Worm (Caenorhabditis elegans) whole organism, L3 larva: ENCODE measurements around the gene F58A4.6.

Experiments
- R02D3.7 ChIP-seq: fragments of 150-350 bp; optimal IDR thresholded peaks from 2 replicates; lab custom pipeline; 2014; ENCODE audit warnings: missing biosample characterization, missing genetic modification characterization
- ZK546.5 ChIP-seq: sonication (generic microtip); optimal IDR thresholded peaks from 2 replicates; lab custom pipeline; 2017; ENCODE audit warnings: missing biosample characterization, missing genetic modification characterization
- aly-2 ChIP-seq: fragments of 150-350 bp; optimal IDR thresholded peaks from 2 replicates; lab custom pipeline; 2014; ENCODE audit warnings: missing biosample characterization, missing genetic modification characterization
- ceh-16 ChIP-seq: sonication (generic microtip); optimal IDR thresholded peaks from 2 replicates; lab custom pipeline; 2017; ENCODE audit warnings: missing biosample characterization, missing genetic modification characterization
- ceh-9 ChIP-seq: sonication (generic microtip); optimal IDR thresholded peaks from 2 replicates; lab custom pipeline; 2018; ENCODE audit warnings: missing biosample characterization, missing genetic modification characterization
- egl-27 ChIP-seq: sonication (generic microtip); optimal IDR thresholded peaks from 4 replicates; lab custom pipeline; 2017; ENCODE audit warnings: missing biosample characterization, missing genetic modification reagents, missing genetic modification characterization
- fkh-10 ChIP-seq: sonication (generic microtip); optimal IDR thresholded peaks from 2 replicates; lab custom pipeline; 2017; ENCODE audit warnings: missing biosample characterization, missing genetic modification reagents, missing genetic modification characterization
- fkh-2 ChIP-seq: fragments of 150-350 bp; optimal IDR thresholded peaks from 2 replicates; lab custom pipeline; 2014; ENCODE audit warnings: missing biosample characterization, missing genetic modification reagents, missing genetic modification characterization
- fos-1 ChIP-seq: fragments of 150-350 bp; optimal IDR thresholded peaks from 2 replicates; lab custom pipeline; 2014; ENCODE audit warnings: missing biosample characterization, missing genetic modification characterization
- hmg-11 ChIP-seq: sonication (generic microtip); optimal IDR thresholded peaks from 2 replicates; lab custom pipeline; 2016; ENCODE audit warnings: missing genetic modification characterization, missing compliant biosample characterization
- jun-1 ChIP-seq: fragments of 150-350 bp; optimal IDR thresholded peaks from 2 replicates; lab custom pipeline; 2014; ENCODE audit warnings: missing biosample characterization, missing genetic modification reagents, missing genetic modification characterization
- lin-15B ChIP-seq: fragments of 150-350 bp; optimal IDR thresholded peaks from 2 replicates; lab custom pipeline; 2014; ENCODE audit warnings: missing biosample characterization, missing genetic modification characterization
- lin-39 ChIP-seq: fragments of 150-350 bp; optimal IDR thresholded peaks from 2 replicates; lab custom pipeline; 2018; ENCODE audit warnings: missing biosample characterization, missing genetic modification reagents, missing genetic modification characterization
- mml-1 ChIP-seq: fragments of 150-350 bp; sonication (generic microtip); optimal IDR thresholded peaks from 3 replicates; lab custom pipeline; 2014; ENCODE audit warnings: missing biosample characterization, missing genetic modification characterization
- nfya-1 ChIP-seq: sonication (generic microtip); optimal IDR thresholded peaks from 2 replicates; lab custom pipeline; 2017; ENCODE audit warnings: missing genetic modification characterization, mild to moderate bottlenecking, missing compliant biosample characterization, antibody characterized with exemption, moderate library complexity; ENCODE audit not compliant: insufficient read depth
- nhr-25 ChIP-seq: sonication (generic microtip); optimal IDR thresholded peaks from 2 replicates; lab custom pipeline; 2017; ENCODE audit warnings: missing biosample characterization, missing genetic modification characterization
- nhr-28 ChIP-seq: fragments of 150-350 bp; optimal IDR thresholded peaks from 2 replicates; lab custom pipeline; 2014; ENCODE audit warnings: missing biosample characterization, missing genetic modification characterization
- nhr-77 ChIP-seq: fragments of 150-350 bp; optimal IDR thresholded peaks from 2 replicates; lab custom pipeline; 2014; ENCODE audit warnings: missing biosample characterization, missing genetic modification characterization
- tbx-2 ChIP-seq: sonication (generic microtip); optimal IDR thresholded peaks from 2 replicates; lab custom pipeline; 2016; ENCODE audit warnings: mild to moderate bottlenecking, missing genetic modification characterization, missing compliant biosample characterization
- unc-39 ChIP-seq: sonication (generic microtip); optimal IDR thresholded peaks from 4 replicates; lab custom pipeline; 2017; ENCODE audit warnings: missing biosample characterization, missing genetic modification characterization

Gene F58A4.6

DNA sequence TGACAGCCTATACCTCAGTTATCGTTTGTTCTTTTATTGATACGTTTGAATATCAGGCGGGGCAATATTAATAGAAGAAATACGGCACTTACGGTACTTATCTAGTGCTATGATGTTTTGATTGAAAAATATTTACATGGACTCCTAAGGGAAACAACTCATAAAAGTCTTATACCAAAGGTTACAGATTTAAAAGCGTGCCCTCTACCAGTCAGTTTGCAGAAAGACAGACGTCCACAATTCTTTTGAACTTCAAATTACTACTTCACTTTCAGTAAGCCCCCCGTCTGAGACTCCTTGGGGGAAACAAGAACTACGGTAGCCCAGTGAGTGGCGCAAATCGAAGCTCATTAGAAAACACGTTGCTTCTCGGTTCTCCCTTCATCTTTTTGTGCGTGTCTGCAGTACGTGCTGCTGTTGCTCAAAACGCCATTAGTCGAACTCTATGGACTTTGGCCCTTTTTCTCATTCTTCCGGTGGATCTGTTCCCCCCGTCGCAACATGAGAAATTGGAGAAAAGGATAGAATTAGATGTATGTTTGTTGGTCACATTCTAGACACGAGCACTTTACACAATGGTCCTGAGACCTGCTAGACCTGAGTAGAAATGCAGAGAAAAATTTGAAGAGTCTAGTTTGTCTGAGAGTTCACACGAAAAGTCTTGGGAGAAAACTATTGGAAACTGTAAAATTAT is 48.1 kb downstream of the F58A4.6 start:
- TF ChIP-seq nfya-1 (tag; lab: Kevin White, UChicago) (peak; percentile 47), unc-39 (no peak), aly-2 (tag; lab: Kevin White, UChicago) (no peak), tbx-2 (no peak), nhr-77 (tag; lab: Kevin White, UChicago) (no peak), lin-39 (tag; lab: Kevin White, UChicago) (peak; percentile 58), ceh-9 (tag; lab: Kevin White, UChicago) (no peak), lin-15B (tag; lab: Kevin White, UChicago) (peak; percentile 5), nhr-28 (tag; lab: Kevin White, UChicago) (no peak)

DNA sequence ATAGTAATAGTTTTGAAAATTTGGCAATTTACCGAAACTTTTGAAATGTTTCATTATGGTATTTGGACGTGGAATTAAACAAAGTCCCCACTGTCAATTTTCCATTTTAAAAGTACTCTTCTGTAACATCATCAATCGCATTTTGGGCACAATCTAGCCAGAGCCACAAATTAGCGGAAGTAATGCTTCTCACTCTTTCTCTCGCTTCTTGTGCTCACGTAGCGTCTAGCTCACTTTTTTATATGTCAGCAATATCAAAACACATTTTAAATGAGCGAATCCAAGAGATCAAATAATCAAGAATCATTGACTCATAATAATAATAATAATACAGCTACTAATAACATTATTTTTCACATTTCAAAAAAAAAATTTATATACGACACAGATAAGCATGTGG is 49.7 kb downstream of the F58A4.6 start:
- TF ChIP-seq fos-1 (tag; lab: Kevin White, UChicago) (no peak), fkh-2 (tag; lab: Kevin White, UChicago) (no peak), nhr-77 (tag; lab: Kevin White, UChicago) (no peak), ZK546.5 (no peak), nhr-25 (no peak), mml-1 (tag; lab: Kevin White, UChicago) (no peak)
- TF ChIP-seq, all 47 proteins: peak for 0

DNA sequence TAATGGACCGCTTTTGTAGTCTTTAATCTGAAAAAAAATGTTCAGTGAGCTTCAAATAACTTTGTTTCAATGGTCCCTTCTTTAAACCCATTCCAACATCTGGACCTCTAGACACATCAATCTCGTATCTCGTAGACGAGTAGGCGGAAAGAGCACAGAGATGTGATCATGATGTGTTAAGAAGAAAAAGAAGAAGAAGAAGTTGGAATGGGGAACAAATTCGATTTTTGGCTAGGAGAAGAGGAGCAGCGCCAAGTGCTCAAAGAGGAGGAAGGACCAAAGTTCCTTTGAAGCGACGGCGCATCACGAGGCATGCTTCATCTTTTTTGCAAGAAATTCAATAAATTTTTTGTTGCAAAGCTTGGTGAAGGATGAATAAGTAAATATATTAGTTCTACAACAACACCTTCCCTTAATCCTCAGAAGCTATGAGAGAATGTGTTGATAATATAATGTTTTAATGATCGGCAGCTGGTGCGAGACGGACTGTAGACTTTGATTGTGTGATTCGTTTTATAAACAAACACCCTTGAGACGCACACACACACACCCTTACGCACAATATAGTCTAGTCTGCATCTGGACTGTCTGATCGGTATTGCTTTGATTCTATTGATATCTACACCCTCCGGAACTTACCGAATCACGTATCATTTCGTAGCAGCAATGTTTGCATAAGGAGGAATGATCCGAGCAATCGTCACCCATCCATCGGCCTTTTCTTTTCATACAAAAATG is 50.4 kb downstream of the F58A4.6 start:
- TF ChIP-seq nfya-1 (tag; lab: Kevin White, UChicago) (peak; percentile 43), fkh-10 (GFP tag; lab: Kevin White, UChicago) (peak; percentile 88), jun-1 (no peak), lin-39 (tag; lab: Kevin White, UChicago) (peak; percentile 49), hmg-11 (tag; lab: Kevin White, UChicago) (no peak), egl-27 (tag; lab: Kevin White, UChicago) (no peak), tbx-2 (no peak), R02D3.7 (tag; lab: Kevin White, UChicago) (no peak), nhr-77 (tag; lab: Kevin White, UChicago) (no peak), ceh-16 (tag; lab: Kevin White, UChicago) (no peak), ceh-9 (tag; lab: Kevin White, UChicago) (no peak)
